Fruit fly (Drosophila melanogaster) whole organism, embryonic: ENCODE data around the gene Sbds.

Experiments
- BtbVII ChIP-seq: fragments of 200-800 bp; sonication (Bioruptor generic); optimal IDR thresholded peaks from 3 replicates; lab custom pipeline; 2017; ENCODE audit warnings: missing biosample characterization, mild to moderate bottlenecking, missing genetic modification characterization
- CG10147 ChIP-seq: fragments of 200-800 bp; sonication (Bioruptor generic); optimal IDR thresholded peaks from 2 replicates; lab custom pipeline; 2019; ENCODE audit warnings: missing biosample characterization, mild to moderate bottlenecking, missing genetic modification characterization, moderate library complexity
- CG1024 ChIP-seq: fragments of 200-800 bp; sonication (Bioruptor generic); IDR thresholded peaks from 2 replicates; pipeline ENCODE4 v1.3.6; 2022; ENCODE audit warnings: missing biosample characterization, missing genetic modification characterization
- CG10366 ChIP-seq: fragments of 200-800 bp; sonication (Bioruptor generic); IDR thresholded peaks from 2 replicates; pipeline ENCODE4 v1.3.6; 2022; ENCODE audit warnings: missing biosample characterization, missing genetic modification characterization
- CG11560 ChIP-seq: fragments of 200-800 bp; sonication (Bioruptor generic); IDR thresholded peaks from 3 replicates; pipeline ENCODE4 v1.3.6; 2022; ENCODE audit warnings: missing biosample characterization, missing genetic modification characterization
- CG12071 ChIP-seq: fragments of 200-800 bp; sonication (Bioruptor generic); optimal IDR thresholded peaks from 3 replicates; lab custom pipeline; 2018; ENCODE audit warnings: missing biosample characterization, mild to moderate bottlenecking, missing genetic modification characterization
- CG12219 ChIP-seq: fragments of 200-800 bp; sonication (Bioruptor generic); optimal IDR thresholded peaks from 3 replicates; lab custom pipeline; 2018; ENCODE audit warnings: missing biosample characterization, mild to moderate bottlenecking, missing genetic modification characterization
- CG13775 ChIP-seq: fragments of 200-800 bp; sonication (Bioruptor generic); optimal IDR thresholded peaks from 3 replicates; lab custom pipeline; 2017; ENCODE audit warnings: missing biosample characterization, mild to moderate bottlenecking, missing genetic modification characterization
- CG17328 ChIP-seq: fragments of 200-800 bp; sonication (Bioruptor generic); IDR thresholded peaks from 2 replicates; pipeline ENCODE4 v1.3.6; 2022; ENCODE audit warnings: missing biosample characterization, missing genetic modification characterization
- CG17829 ChIP-seq: fragments of 200-800 bp; optimal IDR thresholded peaks from 2 replicates; lab custom pipeline; 2019; ENCODE audit warnings: missing biosample characterization, mild to moderate bottlenecking, missing genetic modification characterization, moderate library complexity
- CG18599 ChIP-seq: fragments of 200-800 bp; sonication (Bioruptor generic); optimal IDR thresholded peaks from 3 replicates; lab custom pipeline; 2017; ENCODE audit warnings: missing biosample characterization, missing genetic modification characterization, mild to moderate bottlenecking, moderate library complexity, missing genetic modification reagents
- CG2199 ChIP-seq: fragments of 200-800 bp; sonication (Bioruptor generic); IDR thresholded peaks from 3 replicates; pipeline ENCODE4 v1.3.6; 2022; ENCODE audit warnings: missing biosample characterization, missing genetic modification characterization
- CG3065 ChIP-seq: fragments of 200-800 bp; sonication (Bioruptor generic); optimal IDR thresholded peaks from 2 replicates; lab custom pipeline; 2016; ENCODE audit warnings: missing biosample characterization, missing genetic modification characterization
- CG32772 ChIP-seq: fragments of 200-800 bp; sonication (Bioruptor generic); IDR thresholded peaks from 2 replicates; pipeline ENCODE4 v1.3.6; 2022; ENCODE audit warnings: missing biosample characterization, missing genetic modification characterization
- CG34376 ChIP-seq: fragments of 200-800 bp; sonication (Bioruptor generic); optimal IDR thresholded peaks from 2 replicates; lab custom pipeline; 2018; ENCODE audit warnings: missing biosample characterization, mild to moderate bottlenecking, missing genetic modification characterization
- CG34422 ChIP-seq: fragments of 200-800 bp; sonication (Bioruptor generic); IDR thresholded peaks from 3 replicates; pipeline ENCODE4 v1.3.6; 2022; ENCODE audit warnings: missing biosample characterization, missing genetic modification characterization
- CG6272 ChIP-seq: fragments of 200-800 bp; sonication (Bioruptor generic); IDR thresholded peaks from 2 replicates; pipeline ENCODE4 v1.3.6; 2022; ENCODE audit warnings: missing biosample characterization, missing genetic modification characterization
- CG6689 ChIP-seq: fragments of 200-800 bp; sonication (Bioruptor generic); IDR thresholded peaks from 2 replicates; pipeline ENCODE4 v1.3.6; 2022; ENCODE audit warnings: missing biosample characterization, missing genetic modification characterization
- CG6791 ChIP-seq: fragments of 200-800 bp; sonication (Bioruptor generic); IDR thresholded peaks from 3 replicates; pipeline ENCODE4 v1.3.6; 2022; ENCODE audit warnings: missing biosample characterization, missing genetic modification characterization; ENCODE audit not compliant: partially characterized antibody
- CG8089 ChIP-seq: fragments of 200-800 bp; sonication (Bioruptor generic); optimal IDR thresholded peaks from 3 replicates; lab custom pipeline; 2016; ENCODE audit warnings: missing biosample characterization, missing genetic modification characterization
- CG8924 ChIP-seq: fragments of 200-800 bp; optimal IDR thresholded peaks from 3 replicates; lab custom pipeline; 2019; ENCODE audit warnings: missing biosample characterization, mild to moderate bottlenecking, missing genetic modification characterization, moderate library complexity
- D ChIP-seq, 2 experiments: fragments of 200-800 bp in 1 of 2; fragments of >200 bp in 1 of 2; sonication (Bioruptor generic) in 1 of 2; optimal IDR thresholded peaks; 2 replicates in 1 of 2; 3 replicates in 1 of 2; lab custom pipeline; 2017; ENCODE audit warnings: mild to moderate bottlenecking in 1 of 2, missing biosample characterization in 1 of 2, missing genetic modification characterization in 1 of 2, missing genetic modification reagents in 1 of 2
- Ets65A ChIP-seq: fragments of 200-800 bp; sonication (Bioruptor generic); peaks from one replicate; lab custom pipeline; 2016; ENCODE audit warnings: missing biosample characterization, missing genetic modification characterization
- GATAe ChIP-seq: fragments of 200-800 bp; sonication (Bioruptor generic); conservative IDR thresholded peaks from 2 replicates; pipeline ENCODE4 v1.3.6; 2022; ENCODE audit warnings: missing biosample characterization, missing genetic modification characterization
- HLHmδ ChIP-seq: fragments of 200-800 bp; sonication (Bioruptor generic); optimal IDR thresholded peaks from 2 replicates; lab custom pipeline; 2018; ENCODE audit warnings: missing biosample characterization, mild to moderate bottlenecking, missing genetic modification characterization, moderate library complexity
- Med ChIP-seq: fragments of 200-800 bp; sonication (Bioruptor generic); peaks from one replicate; lab custom pipeline; 2016; ENCODE audit warnings: missing biosample characterization, missing genetic modification characterization, mild to moderate bottlenecking, inconsistent platforms, moderate library complexity
- Ssrp ChIP-seq: fragments of 200-800 bp; sonication (Bioruptor generic); optimal IDR thresholded peaks from 2 replicates; lab custom pipeline; 2018; ENCODE audit warnings: missing biosample characterization, mild to moderate bottlenecking, missing genetic modification characterization, moderate library complexity
- Usf ChIP-seq: fragments of 200-800 bp; sonication (Bioruptor generic); optimal IDR thresholded peaks from 2 replicates; lab custom pipeline; 2017; ENCODE audit warnings: missing genotype, missing biosample characterization, missing genetic modification characterization
- ash1 ChIP-seq: fragments of 200-800 bp; sonication (Bioruptor generic); optimal IDR thresholded peaks from 2 replicates; lab custom pipeline; 2018; ENCODE audit warnings: missing biosample characterization, mild to moderate bottlenecking, missing genetic modification characterization
- az2 ChIP-seq: fragments of 200-800 bp; sonication (Bioruptor generic); optimal IDR thresholded peaks from 3 replicates; lab custom pipeline; 2016; ENCODE audit warnings: missing biosample characterization, missing genetic modification characterization
- chm ChIP-seq: fragments of 200-800 bp; sonication (Bioruptor generic); IDR thresholded peaks from 2 replicates; pipeline ENCODE4 v1.3.6; 2022; ENCODE audit warnings: missing biosample characterization, missing genetic modification characterization
- danr ChIP-seq: fragments of 200-800 bp; sonication (Bioruptor generic); IDR thresholded peaks from 2 replicates; pipeline ENCODE4 v1.3.6; 2022; ENCODE audit warnings: missing biosample characterization, missing genetic modification characterization
- dmrt99B ChIP-seq: fragments of 200-800 bp; sonication (Bioruptor generic); optimal IDR thresholded peaks from 2 replicates; lab custom pipeline; 2018; ENCODE audit warnings: missing biosample characterization, mild to moderate bottlenecking, missing genetic modification characterization, moderate library complexity
- esg ChIP-seq: fragments of 200-800 bp; sonication (Bioruptor generic); conservative IDR thresholded peaks from 2 replicates; pipeline ENCODE4 v1.3.6; 2022; ENCODE audit warnings: missing biosample characterization, missing genetic modification characterization
- ewg ChIP-seq: fragments of 200-800 bp; sonication (Bioruptor generic); optimal IDR thresholded peaks from 3 replicates; lab custom pipeline; 2017; ENCODE audit warnings: mild to moderate bottlenecking, missing biosample characterization, missing genetic modification reagents, missing genetic modification characterization
- gce ChIP-seq: fragments of 200-800 bp; sonication (Bioruptor generic); IDR thresholded peaks from 3 replicates; pipeline ENCODE4 v1.3.6; 2022; ENCODE audit warnings: missing biosample characterization, missing genetic modification characterization
- gcm2 ChIP-seq: fragments of 200-800 bp; sonication (Bioruptor generic); optimal IDR thresholded peaks from 2 replicates; lab custom pipeline; 2016; ENCODE audit warnings: missing biosample characterization, missing genetic modification characterization
- grn ChIP-seq: fragments of 200-800 bp; sonication (Bioruptor generic); optimal IDR thresholded peaks from 3 replicates; lab custom pipeline; 2017; ENCODE audit warnings: missing biosample characterization, missing genetic modification characterization
- klu ChIP-seq: fragments of 200-800 bp; sonication (Bioruptor generic); IDR thresholded peaks from 2 replicates; pipeline ENCODE4 v1.3.6; 2022; ENCODE audit warnings: missing biosample characterization, missing genetic modification characterization
- lbe ChIP-seq: fragments of 200-800 bp; sonication (Bioruptor generic); optimal IDR thresholded peaks from 2 replicates; lab custom pipeline; 2016; ENCODE audit warnings: missing biosample characterization, mild to moderate bottlenecking, missing genetic modification characterization
- lmd ChIP-seq: fragments of 200-800 bp; sonication (Bioruptor generic); IDR thresholded peaks from 2 replicates; pipeline ENCODE4 v1.3.6; 2022; ENCODE audit warnings: missing biosample characterization, missing genetic modification characterization
- lov ChIP-seq, 2 experiments: fragments of 200-800 bp in 1 of 2; fragments of >200 bp in 1 of 2; sonication (Bioruptor generic) in 1 of 2; IDR thresholded peaks in 1 of 2; optimal IDR thresholded peaks in 1 of 2; 2 replicates in 1 of 2; 3 replicates in 1 of 2; pipeline versions ENCODE4 v1.3.6 to Lab custom; 2017 to 2022; ENCODE audit warnings: missing biosample characterization in 1 of 2, missing genetic modification characterization in 1 of 2
- nmo ChIP-seq: fragments of 200-800 bp; sonication (Bioruptor generic); optimal IDR thresholded peaks from 2 replicates; lab custom pipeline; 2018; ENCODE audit warnings: missing biosample characterization, mild to moderate bottlenecking, missing genetic modification characterization, moderate library complexity
- nom ChIP-seq: fragments of 200-800 bp; sonication (Bioruptor generic); optimal IDR thresholded peaks from 2 replicates; lab custom pipeline; 2017; ENCODE audit warnings: missing biosample characterization, missing genetic modification characterization, mild to moderate bottlenecking, moderate library complexity, missing genetic modification reagents
- onecut ChIP-seq: fragments of 200-800 bp; sonication (Bioruptor generic); IDR thresholded peaks from 2 replicates; pipeline ENCODE4 v1.3.6; 2022; ENCODE audit warnings: missing biosample characterization, missing genetic modification characterization
- pum ChIP-seq: fragments of 200-800 bp; sonication (Bioruptor generic); optimal IDR thresholded peaks from 2 replicates; lab custom pipeline; 2016; ENCODE audit warnings: missing biosample characterization, missing genetic modification characterization
- row ChIP-seq: fragments of 200-800 bp; sonication (Bioruptor generic); IDR thresholded peaks from 3 replicates; pipeline ENCODE4 v1.3.6; 2022; ENCODE audit warnings: missing biosample characterization, missing genetic modification characterization
- run ChIP-seq: fragments of 200-800 bp; sonication (Bioruptor generic); optimal IDR thresholded peaks from 3 replicates; lab custom pipeline; 2018; ENCODE audit warnings: missing biosample characterization, mild to moderate bottlenecking, missing genetic modification characterization
- sqz ChIP-seq: fragments of 200-800 bp; sonication (Bioruptor generic); optimal IDR thresholded peaks from 3 replicates; lab custom pipeline; 2018; ENCODE audit warnings: missing biosample characterization, mild to moderate bottlenecking, missing genetic modification characterization

Gene Sbds

dm6 chr3L:6789788-6790325 is 37.1 kb downstream of the Sbds start, which contains the start of gene vvl (continued):
- peak; percentile 4 for TF ChIP-seq dmrt99B (tag; lab: Kevin White, UChicago)
- TF ChIP-seq CG6689 (GFP tag; lab: Robert Waterston, UW): no peak
- peak; percentile 28 for TF ChIP-seq CG8924
- 0 out of 2 replicates have a peak, but pooled peaks have one; percentile 7 for TF ChIP-seq CG6272 (GFP tag; lab: Robert Waterston, UW)
- TF ChIP-seq CG17829 (tag; lab: Kevin White, UChicago): peak; percentile 54
- TF ChIP-seq CG17328 (GFP tag; lab: Robert Waterston, UW): peak; percentile 43; the same call in 1 of the 2 replicates
- no peak for TF ChIP-seq Ssrp
- TF ChIP-seq pum (GFP tag; lab: Kevin White, UChicago): no peak
- no peak for TF ChIP-seq lmd (GFP tag; lab: Robert Waterston, UW)
- peak; percentile 16; the same call in 1 of the 2 replicates for TF ChIP-seq onecut (GFP tag; lab: Robert Waterston, UW)
- TF ChIP-seq gcm2 (GFP tag; lab: Kevin White, UChicago): no peak
- no peak for TF ChIP-seq CG32772
- peak; percentile 54 for TF ChIP-seq HLHmδ (GFP tag; lab: Kevin White, UChicago)
- TF ChIP-seq grn (GFP tag; lab: Kevin White, UChicago): peak; percentile 86
- no peak for TF ChIP-seq esg
- no peak for TF ChIP-seq klu (GFP tag; lab: Robert Waterston, UW)
- TF ChIP-seq ash1 (GFP tag; lab: Kevin White, UChicago): peak; percentile 56
- TF ChIP-seq nmo (GFP tag; lab: Kevin White, UChicago): peak; percentile 40
- no peak for TF ChIP-seq BtbVII (GFP tag; lab: Kevin White, UChicago)
- peak; percentile 88 for TF ChIP-seq ewg
- peak; percentile 8 for TF ChIP-seq az2 (GFP tag; lab: Kevin White, UChicago)
- TF ChIP-seq chm (GFP tag; lab: Robert Waterston, UW): peak; percentile 64
- TF ChIP-seq lbe (GFP tag; lab: Kevin White, UChicago): no peak
- peak; percentile 63; the same call in 1 of the 3 replicates for TF ChIP-seq gce (GFP tag; lab: Robert Waterston, UW)
- TF ChIP-seq CG12219 (GFP tag; lab: Kevin White, UChicago): peak; percentile 27
- TF ChIP-seq CG34422 (GFP tag; lab: Robert Waterston, UW): 0 out of 3 replicates have a peak, but pooled peaks have one; percentile 43
- no peak for TF ChIP-seq row
- TF ChIP-seq CG10366: no peak
- no peak for TF ChIP-seq lov (optimal IDR thresholded peaks at IDR 0.05; lab: Kevin White, UChicago)
- TF ChIP-seq lov (GFP tag; IDR thresholded peaks at IDR 0.05; lab: Robert Waterston, UW): 0 out of 3 replicates have a peak, but pooled peaks have one; percentile 3
- TF ChIP-seq sqz (GFP tag; lab: Kevin White, UChicago): peak; percentile 91
- peak; percentile 34; the same call in 1 of the 3 replicates for TF ChIP-seq CG6791 (GFP tag; lab: Robert Waterston, UW)
- TF ChIP-seq nom (GFP tag; lab: Kevin White, UChicago): peak; percentile 29
- TF ChIP-seq CG8089 (GFP tag; lab: Kevin White, UChicago): no peak
- peak; percentile 59; the same call in 1 of the 3 replicates for TF ChIP-seq CG2199
- peak; percentile 16 for TF ChIP-seq CG18599 (GFP tag; lab: Kevin White, UChicago)
- TF ChIP-seq CG12071 (GFP tag; lab: Kevin White, UChicago): peak; percentile 21
- TF ChIP-seq danr (GFP tag; lab: Robert Waterston, UW): no peak

dm6 chr3L:6792617-6793016 is 39.9 kb downstream of the Sbds start:
- no peak for TF ChIP-seq Usf (GFP tag; lab: Kevin White, UChicago)
- 0 out of 3 replicates have a peak, but pooled peaks have one; percentile 19 for TF ChIP-seq CG11560 (tag; lab: Robert Waterston, UW)
- no peak for TF ChIP-seq run (tag; lab: Kevin White, UChicago)
- no peak for TF ChIP-seq CG10147 (GFP tag; lab: Kevin White, UChicago)
- no peak for TF ChIP-seq D (optimal IDR thresholded peaks at IDR 0.05; lab: Kevin White, UChicago)
- TF ChIP-seq D (GFP tag; optimal IDR thresholded peaks at IDR 0.05; lab: Kevin White, UChicago): no peak
- TF ChIP-seq Med (GFP tag; lab: Kevin White, UChicago): peak; percentile 61
- 0 out of 2 replicates have a peak, but pooled peaks have one; percentile 13 for TF ChIP-seq CG1024 (GFP tag; lab: Robert Waterston, UW)
- TF ChIP-seq Ets65A (GFP tag; lab: Kevin White, UChicago): peak; percentile 78
- 0 out of 3 replicates have a peak, but pooled peaks have one; percentile 24 for TF ChIP-seq CG6791 (GFP tag; lab: Robert Waterston, UW)
- TF ChIP-seq GATAe (GFP tag; lab: Robert Waterston, UW): no peak
- no peak for TF ChIP-seq CG3065 (GFP tag; lab: Kevin White, UChicago)
- TF ChIP-seq CG13775 (GFP tag; lab: Kevin White, UChicago): peak; percentile 67
- TF ChIP-seq lov (optimal IDR thresholded peaks at IDR 0.05; lab: Kevin White, UChicago): no peak
- TF ChIP-seq lov (GFP tag; IDR thresholded peaks at IDR 0.05; lab: Robert Waterston, UW): no peak
- no peak for TF ChIP-seq CG34376 (GFP tag; lab: Kevin White, UChicago)
